Fruit fly (Drosophila melanogaster) whole organism, embryonic: ENCODE measurements around the gene CG34310.

Experiments used
- ATbp ChIP-seq: fragments of 200-800 bp; sonication (Bioruptor generic); optimal IDR thresholded peaks from 2 replicates; lab custom pipeline; 2017; ENCODE audit warnings: missing biosample characterization, mild to moderate bottlenecking, missing genetic modification characterization, missing genetic modification reagents
- Atf3 ChIP-seq: fragments of 200-800 bp; sonication (Bioruptor generic); optimal IDR thresholded peaks from 3 replicates; lab custom pipeline; 2016; ENCODE audit warnings: missing biosample characterization, missing genetic modification characterization
- Atf6 ChIP-seq: fragments of 200-800 bp; sonication (Bioruptor generic); IDR thresholded peaks from 2 replicates; pipeline ENCODE4 v1.3.6; 2022; ENCODE audit warnings: missing biosample characterization, missing genetic modification characterization
- Awh ChIP-seq: fragments of 200-800 bp; sonication (Bioruptor generic); IDR thresholded peaks from 2 replicates; pipeline ENCODE4, ENCODE4 v1.3.6; 2022; ENCODE audit warnings: missing biosample characterization, missing genetic modification characterization
- Bgb ChIP-seq: fragments of 200-800 bp; sonication (Bioruptor generic); IDR thresholded peaks from 2 replicates; pipeline ENCODE4 v1.3.6; 2022; ENCODE audit warnings: missing biosample characterization, missing genetic modification characterization; ENCODE audit not compliant: partially characterized antibody
- CG10147 ChIP-seq: fragments of 200-800 bp; sonication (Bioruptor generic); optimal IDR thresholded peaks from 2 replicates; lab custom pipeline; 2019; ENCODE audit warnings: missing biosample characterization, mild to moderate bottlenecking, missing genetic modification characterization, moderate library complexity
- CG11696 ChIP-seq: fragments of 200-800 bp; sonication (Bioruptor generic); IDR thresholded peaks from 2 replicates; pipeline ENCODE4 v1.3.6; 2022; ENCODE audit warnings: missing biosample characterization, missing genetic modification characterization
- CG12299 ChIP-seq: fragments of 200-800 bp; sonication (Bioruptor generic); optimal IDR thresholded peaks from 2 replicates; lab custom pipeline; 2018; ENCODE audit warnings: missing biosample characterization, mild to moderate bottlenecking, missing genetic modification characterization
- CG12659 ChIP-seq: fragments of 200-800 bp; sonication (Bioruptor generic); optimal IDR thresholded peaks from 3 replicates; lab custom pipeline; 2017; ENCODE audit warnings: mild to moderate bottlenecking, missing biosample characterization, missing genetic modification reagents, missing genetic modification characterization
- CG13424 ChIP-seq: fragments of 200-800 bp; sonication (Bioruptor generic); optimal IDR thresholded peaks from 2 replicates; lab custom pipeline; 2019; ENCODE audit warnings: missing biosample characterization, mild to moderate bottlenecking, missing genetic modification characterization, moderate library complexity
- CG14965 ChIP-seq: fragments of 200-800 bp; sonication (Bioruptor generic); optimal IDR thresholded peaks from 2 replicates; lab custom pipeline; 2016; ENCODE audit warnings: missing biosample characterization, missing genetic modification characterization, borderline replicate concordance
- CG15479 ChIP-seq: fragments of 200-800 bp; sonication (Bioruptor generic); optimal IDR thresholded peaks from 3 replicates; lab custom pipeline; 2019; ENCODE audit warnings: missing biosample characterization, mild to moderate bottlenecking, missing genetic modification characterization, moderate library complexity
- CG16779 ChIP-seq: fragments of 200-800 bp; sonication (Bioruptor generic); IDR thresholded peaks from 2 replicates; pipeline ENCODE4 v1.3.6; 2022; ENCODE audit warnings: missing biosample characterization, missing genetic modification characterization
- CG3847 ChIP-seq: fragments of 200-800 bp; sonication (Bioruptor generic); IDR thresholded peaks from 2 replicates; pipeline ENCODE4 v1.3.6; 2022; ENCODE audit warnings: missing biosample characterization, missing genetic modification characterization
- CG3995 ChIP-seq: fragments of 200-800 bp; sonication (Bioruptor generic); optimal IDR thresholded peaks from 3 replicates; lab custom pipeline; 2016; ENCODE audit warnings: missing biosample characterization, missing genetic modification characterization
- CG43689 ChIP-seq: fragments of 200-800 bp; sonication (Bioruptor generic); IDR thresholded peaks from 2 replicates; pipeline ENCODE4 v1.3.6; 2022; ENCODE audit warnings: missing biosample characterization, missing genetic modification characterization
- CG6683 ChIP-seq: fragments of 200-800 bp; sonication (Bioruptor generic); optimal IDR thresholded peaks from 2 replicates; lab custom pipeline; 2017; ENCODE audit warnings: missing biosample characterization, mild to moderate bottlenecking, missing genetic modification characterization, missing genetic modification reagents
- CG8281 ChIP-seq: fragments of 200-800 bp; sonication (Bioruptor generic); optimal IDR thresholded peaks from 2 replicates; lab custom pipeline; 2018; ENCODE audit warnings: missing biosample characterization, mild to moderate bottlenecking, missing genetic modification characterization, moderate library complexity
- CkIIα-i1 ChIP-seq: fragments of 200-800 bp; sonication (Bioruptor generic); IDR thresholded peaks from 2 replicates; pipeline ENCODE4 v1.3.6; 2022; ENCODE audit warnings: missing biosample characterization, missing genetic modification characterization
- Dfd ChIP-seq, 2 experiments: fragments of >200 bp; optimal IDR thresholded peaks; 2 replicates each; lab custom pipeline; 2017; ENCODE audit warnings: missing biosample characterization in 2 of 2, missing genetic modification characterization in 2 of 2
- Dref ChIP-seq: fragments of 200-800 bp; sonication (Bioruptor generic); IDR thresholded peaks from 2 replicates; pipeline ENCODE4 v1.3.6; 2022; ENCODE audit warnings: missing biosample characterization, missing genetic modification characterization
- E2f2 ChIP-seq: fragments of 200-800 bp; sonication (Bioruptor generic); IDR thresholded peaks from 2 replicates; pipeline ENCODE4 v1.3.6; 2022; ENCODE audit warnings: missing biosample characterization, missing genetic modification characterization
- Ets65A ChIP-seq: fragments of 200-800 bp; sonication (Bioruptor generic); peaks from one replicate; lab custom pipeline; 2016; ENCODE audit warnings: missing biosample characterization, missing genetic modification characterization
- HmgZ ChIP-seq: fragments of 200-800 bp; sonication (Bioruptor generic); optimal IDR thresholded peaks from 2 replicates; lab custom pipeline; 2018; ENCODE audit warnings: missing biosample characterization, mild to moderate bottlenecking, missing genetic modification characterization
- Med ChIP-seq: fragments of 200-800 bp; sonication (Bioruptor generic); peaks from one replicate; lab custom pipeline; 2016; ENCODE audit warnings: missing biosample characterization, missing genetic modification characterization, mild to moderate bottlenecking, inconsistent platforms, moderate library complexity
- Mrtf ChIP-seq: fragments of 200-800 bp; sonication (Bioruptor generic); IDR thresholded peaks from 3 replicates; pipeline ENCODE4 v1.3.6; 2022; ENCODE audit warnings: missing biosample characterization, missing genetic modification characterization
- NfI ChIP-seq: fragments of 200-800 bp; sonication (Bioruptor generic); optimal IDR thresholded peaks from 3 replicates; lab custom pipeline; 2018; ENCODE audit warnings: missing biosample characterization, mild to moderate bottlenecking, missing genetic modification characterization, moderate library complexity
- Tbp ChIP-seq: fragments of >200 bp; optimal IDR thresholded peaks from 2 replicates; lab custom pipeline; 2018; ENCODE audit warnings: missing biosample characterization, missing genetic modification characterization
- ara ChIP-seq: fragments of 200-800 bp; sonication (Bioruptor generic); IDR thresholded peaks from 2 replicates; pipeline ENCODE4 v1.3.6; 2022; ENCODE audit warnings: missing biosample characterization, missing genetic modification characterization
- bigmax ChIP-seq: fragments of 200-800 bp; sonication (Bioruptor generic); optimal IDR thresholded peaks from 2 replicates; lab custom pipeline; 2018; ENCODE audit warnings: missing biosample characterization, mild to moderate bottlenecking, missing genetic modification characterization
- btn ChIP-seq: fragments of 200-800 bp; sonication (Bioruptor generic); optimal IDR thresholded peaks from 2 replicates; lab custom pipeline; 2016; ENCODE audit warnings: missing biosample characterization, missing genetic modification characterization
- cg ChIP-seq: fragments of 200-800 bp; sonication (Bioruptor generic); optimal IDR thresholded peaks from 3 replicates; lab custom pipeline; 2019; ENCODE audit warnings: missing biosample characterization, mild to moderate bottlenecking, missing genetic modification characterization, moderate library complexity
- chinmo ChIP-seq: fragments of 200-800 bp; sonication (Bioruptor generic); IDR thresholded peaks from 4 replicates; pipeline ENCODE4 v1.3.6; 2022; ENCODE audit warnings: missing biosample characterization, missing genetic modification characterization; ENCODE audit not compliant: partially characterized antibody
- dm ChIP-seq: fragments of 200-800 bp; sonication (Bioruptor generic); optimal IDR thresholded peaks from 3 replicates; lab custom pipeline; 2016; ENCODE audit warnings: missing biosample characterization, missing genetic modification characterization
- fru ChIP-seq: fragments of >200 bp; optimal IDR thresholded peaks from 2 replicates; lab custom pipeline; 2017
- gro ChIP-seq: fragments of 200-800 bp; sonication (Bioruptor generic); optimal IDR thresholded peaks from 2 replicates; lab custom pipeline; 2016; ENCODE audit warnings: missing biosample characterization, missing genetic modification characterization
- ham ChIP-seq: fragments of 200-800 bp; sonication (Bioruptor generic); IDR thresholded peaks from 2 replicates; pipeline ENCODE4 v1.3.6; 2022; ENCODE audit warnings: missing biosample characterization, missing genetic modification characterization
- klu ChIP-seq: fragments of 200-800 bp; sonication (Bioruptor generic); IDR thresholded peaks from 2 replicates; pipeline ENCODE4 v1.3.6; 2022; ENCODE audit warnings: missing biosample characterization, missing genetic modification characterization
- mirr ChIP-seq: fragments of 200-800 bp; sonication (Bioruptor generic); optimal IDR thresholded peaks from 3 replicates; lab custom pipeline; 2018; ENCODE audit warnings: missing biosample characterization, mild to moderate bottlenecking, missing genetic modification characterization
- pho ChIP-seq: fragments of 200-800 bp; sonication (Bioruptor generic); optimal IDR thresholded peaks from 2 replicates; lab custom pipeline; 2016; ENCODE audit warnings: missing biosample characterization, missing genetic modification characterization
- phol ChIP-seq: fragments of 200-800 bp; sonication (Bioruptor generic); optimal IDR thresholded peaks from 3 replicates; lab custom pipeline; 2018; ENCODE audit warnings: missing biosample characterization, mild to moderate bottlenecking, missing genetic modification characterization, moderate library complexity
- pnt ChIP-seq: fragments of 200-800 bp; sonication (Bioruptor generic); optimal IDR thresholded peaks from 3 replicates; lab custom pipeline; 2016; ENCODE audit warnings: missing biosample characterization, missing genetic modification characterization
- row ChIP-seq: fragments of 200-800 bp; sonication (Bioruptor generic); IDR thresholded peaks from 3 replicates; pipeline ENCODE4 v1.3.6; 2022; ENCODE audit warnings: missing biosample characterization, missing genetic modification characterization
- run ChIP-seq: fragments of 200-800 bp; sonication (Bioruptor generic); optimal IDR thresholded peaks from 3 replicates; lab custom pipeline; 2018; ENCODE audit warnings: missing biosample characterization, mild to moderate bottlenecking, missing genetic modification characterization
- slp2 ChIP-seq: fragments of 200-800 bp; sonication (Bioruptor generic); optimal IDR thresholded peaks from 2 replicates; lab custom pipeline; 2016; ENCODE audit warnings: missing biosample characterization, missing genetic modification characterization
- sug ChIP-seq: fragments of 200-800 bp; optimal IDR thresholded peaks from 2 replicates; lab custom pipeline; 2019; ENCODE audit warnings: missing biosample characterization, mild to moderate bottlenecking, missing genetic modification characterization, moderate library complexity
- trem ChIP-seq: fragments of 200-800 bp; optimal IDR thresholded peaks from 3 replicates; lab custom pipeline; 2019; ENCODE audit warnings: missing biosample characterization, mild to moderate bottlenecking, missing genetic modification characterization, moderate library complexity
- unpg ChIP-seq: fragments of 200-800 bp; sonication (Bioruptor generic); optimal IDR thresholded peaks from 3 replicates; lab custom pipeline; 2018; ENCODE audit warnings: missing biosample characterization, mild to moderate bottlenecking, missing genetic modification characterization, moderate library complexity
- zen2 ChIP-seq: fragments of 200-800 bp; sonication (Bioruptor generic); IDR thresholded peaks from 3 replicates; pipeline ENCODE4 v1.3.6; 2022; ENCODE audit warnings: missing biosample characterization, missing genetic modification characterization; ENCODE audit not compliant: partially characterized antibody

CG34310 gene

dm6 chr2L:6622642-6623162, 40.8 kb upstream of the CG34310 start, which contains the start of gene CG34345 (continued):
- TF ChIP-seq zen2 (GFP tag; lab: Robert Waterston, UW): peak; percentile 80
- no peak for TF ChIP-seq Atf3
- no peak for TF ChIP-seq unpg (GFP tag; lab: Kevin White, UChicago)
- TF ChIP-seq CG3995 (GFP tag; lab: Kevin White, UChicago): no peak
- no peak for TF ChIP-seq CG43689 (GFP tag; lab: Robert Waterston, UW)
- TF ChIP-seq pho (GFP tag; lab: Kevin White, UChicago): no peak
- no peak for TF ChIP-seq pnt (GFP tag; lab: Kevin White, UChicago)
- TF ChIP-seq E2f2: peak; percentile 60
- no peak for TF ChIP-seq ara
- no peak for TF ChIP-seq CkIIα-i1 (GFP tag; lab: Robert Waterston, UW)
- peak; percentile 77 for TF ChIP-seq Ets65A (GFP tag; lab: Kevin White, UChicago)
- TF ChIP-seq Tbp (GFP tag; lab: Kevin White, UChicago): no peak
- TF ChIP-seq klu (GFP tag; lab: Robert Waterston, UW): peak; percentile 28; the same call in 1 of the 2 replicates
- TF ChIP-seq Dfd (GFP tag; optimal IDR thresholded peaks at IDR 0.05; lab: Kevin White, UChicago): no peak
- no peak for TF ChIP-seq CG6683 (GFP tag; lab: Kevin White, UChicago)
- TF ChIP-seq cg: no peak
- TF ChIP-seq HmgZ: peak; percentile 65
- TF ChIP-seq run (tag; lab: Kevin White, UChicago): no peak
- peak; percentile 62 for TF ChIP-seq trem (tag; lab: Kevin White, UChicago)
- TF ChIP-seq row (GFP tag; lab: Robert Waterston, UW): no peak
- no peak for TF ChIP-seq btn (GFP tag; lab: Kevin White, UChicago)
- TF ChIP-seq Atf6 (GFP tag; lab: Robert Waterston, UW): no peak
- no peak for TF ChIP-seq bigmax (GFP tag; lab: Kevin White, UChicago)
- TF ChIP-seq CG3847 (GFP tag; lab: Robert Waterston, UW): peak; percentile 45
- TF ChIP-seq CG14965 (GFP tag; lab: Kevin White, UChicago): no peak
- TF ChIP-seq ATbp (GFP tag; lab: Kevin White, UChicago): no peak
- TF ChIP-seq CG12299 (tag; lab: Kevin White, UChicago): no peak
- peak; percentile 2 for TF ChIP-seq CG12659 (GFP tag; lab: Kevin White, UChicago)

dm6 chr2L:6632307-6632706, 31.2 kb upstream of the CG34310 start, which contains the start of gene Oatp26F:
Gene Oatp26F, minus strand, starts transcription at chr2L:6632407.
- TF ChIP-seq Bgb (0 out of 2 replicates have a peak, but pooled peaks have one; percentile 24), fru (lab: Kevin White, UChicago) (no peak), Mrtf (GFP tag; lab: Robert Waterston, UW) (0 out of 3 replicates have a peak, but pooled peaks have one; percentile 16), slp2 (GFP tag; lab: Kevin White, UChicago) (no peak), Med (GFP tag; lab: Kevin White, UChicago) (peak; percentile 54), Dref (GFP tag; lab: Robert Waterston, UW) (0 out of 2 replicates have a peak, but pooled peaks have one; percentile 18), Ets65A (GFP tag; lab: Kevin White, UChicago) (peak; percentile 26)

dm6 chr2L:6643218-6643756, 20.2 kb upstream of the CG34310 start:
- TF ChIP-seq CG10147 (GFP tag; lab: Kevin White, UChicago) (peak; percentile 15), CG13424 (no peak), mirr (GFP tag; lab: Kevin White, UChicago) (peak; percentile 46), NfI (GFP tag; lab: Kevin White, UChicago) (no peak), dm (GFP tag; lab: Kevin White, UChicago) (no peak), ham (GFP tag; lab: Robert Waterston, UW) (no peak), chinmo (no peak), CG14965 (GFP tag; lab: Kevin White, UChicago) (no peak), phol (no peak), gro (GFP tag; lab: Kevin White, UChicago) (no peak), CG8281 (tag; lab: Kevin White, UChicago) (peak; percentile 98), Awh (no peak), sug (tag; lab: Kevin White, UChicago) (peak; percentile 37), CG16779 (no peak), CG15479 (GFP tag; lab: Kevin White, UChicago) (no peak), CG11696 (no peak)
